Fruit fly (Drosophila melanogaster): ENCODE data around the gene CG5171.

Gene CG5171

DNA sequence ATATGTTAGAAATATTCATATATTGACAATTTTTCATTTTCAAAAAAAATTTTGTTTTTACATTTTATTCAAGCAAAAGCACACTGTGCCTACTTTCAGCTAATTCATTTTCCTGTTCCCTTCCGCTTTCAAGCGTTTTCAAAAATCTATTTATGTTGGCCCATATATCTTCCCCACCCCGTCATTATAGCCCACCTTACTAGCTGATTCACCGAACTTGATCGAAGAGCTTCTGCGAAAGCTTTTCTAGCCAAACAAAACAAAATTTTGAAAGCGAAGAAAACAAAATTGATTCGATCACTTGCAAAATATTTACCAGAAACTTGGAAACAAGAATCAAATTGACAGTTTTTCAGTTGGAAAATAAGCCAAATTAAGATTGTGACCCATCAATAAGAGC, at the start of gene CG5171:
Gene CG5171 (plus strand): TSS at position 311 of the 400 bp plus-strand sequence.
- TF ChIP-seq psq (GFP tag; optimal IDR thresholded peaks at IDR 0.05) (no peak), br (GFP tag; optimal IDR thresholded peaks at IDR 0.05) (no peak), brk (GFP tag; optimal IDR thresholded peaks at IDR 0.05) (no peak), sage (GFP tag; optimal IDR thresholded peaks at IDR 0.05) (no peak), dmrt93B (GFP tag; optimal IDR thresholded peaks at IDR 0.05) (no peak), foxo (GFP tag; optimal IDR thresholded peaks at IDR 0.05) (no peak), lola (GFP tag; optimal IDR thresholded peaks at IDR 0.05) (no peak), jim (GFP tag; optimal IDR thresholded peaks at IDR 0.05) (no peak), Myc (optimal IDR thresholded peaks at IDR 0.05) (no peak), N (GFP tag; optimal IDR thresholded peaks at IDR 0.05) (no peak), fru (GFP tag; optimal IDR thresholded peaks at IDR 0.05) (no peak), Dif (GFP tag; optimal IDR thresholded peaks at IDR 0.05; ENCODE audit: partially characterized antibody) (no peak), h (GFP tag; optimal IDR thresholded peaks at IDR 0.05) (no peak), rgr (GFP tag; optimal IDR thresholded peaks at IDR 0.05) (no peak), Hr78 (GFP tag; optimal IDR thresholded peaks at IDR 0.05) (no peak), Rel (GFP tag; optimal IDR thresholded peaks at IDR 0.05) (no peak), Rel (tag; optimal IDR thresholded peaks at IDR 0.05) (no peak), dl (GFP tag; optimal IDR thresholded peaks at IDR 0.05; ENCODE audit: insufficient read depth in 1 of 2, partially characterized antibody in 2 of 2) (no peak), Jra (GFP tag; optimal IDR thresholded peaks at IDR 0.05) (no peak)

DNA sequence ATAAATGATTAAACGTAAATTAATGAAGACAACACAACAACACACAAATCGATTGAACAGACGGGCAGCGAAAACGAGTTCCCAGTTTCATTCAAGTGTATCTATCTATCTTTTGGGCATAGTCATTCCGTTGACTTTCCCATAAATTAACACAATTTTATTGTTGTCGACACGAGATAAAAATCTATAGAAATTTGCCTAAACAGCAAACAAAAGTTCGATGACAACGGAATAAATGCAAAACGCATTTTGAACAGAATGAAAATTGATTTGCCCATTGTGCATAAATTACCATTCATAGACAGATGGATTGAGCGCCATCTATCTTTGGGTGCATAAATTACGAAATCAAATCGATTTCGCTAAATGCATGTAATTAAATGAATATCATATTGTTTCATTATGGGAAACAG, 48.4 kb upstream of the CG5171 start:
- TF ChIP-seq Hr83 (GFP tag; optimal IDR thresholded peaks at IDR 0.05; ENCODE audit: poor library complexity, severe bottlenecking) (no peak), CG32264 (GFP tag; optimal IDR thresholded peaks at IDR 0.05) (no peak), brk (GFP tag; optimal IDR thresholded peaks at IDR 0.05) (no peak), jim (GFP tag; optimal IDR thresholded peaks at IDR 0.05) (no peak), Dif (GFP tag; optimal IDR thresholded peaks at IDR 0.05; ENCODE audit: partially characterized antibody) (no peak), sv (GFP tag; optimal IDR thresholded peaks at IDR 0.05) (no peak), ey (GFP tag; optimal IDR thresholded peaks at IDR 0.05) (no peak), rgr (GFP tag; optimal IDR thresholded peaks at IDR 0.05) (no peak), Hnf4 (GFP tag; optimal IDR thresholded peaks at IDR 0.05) (no peak)

DNA sequence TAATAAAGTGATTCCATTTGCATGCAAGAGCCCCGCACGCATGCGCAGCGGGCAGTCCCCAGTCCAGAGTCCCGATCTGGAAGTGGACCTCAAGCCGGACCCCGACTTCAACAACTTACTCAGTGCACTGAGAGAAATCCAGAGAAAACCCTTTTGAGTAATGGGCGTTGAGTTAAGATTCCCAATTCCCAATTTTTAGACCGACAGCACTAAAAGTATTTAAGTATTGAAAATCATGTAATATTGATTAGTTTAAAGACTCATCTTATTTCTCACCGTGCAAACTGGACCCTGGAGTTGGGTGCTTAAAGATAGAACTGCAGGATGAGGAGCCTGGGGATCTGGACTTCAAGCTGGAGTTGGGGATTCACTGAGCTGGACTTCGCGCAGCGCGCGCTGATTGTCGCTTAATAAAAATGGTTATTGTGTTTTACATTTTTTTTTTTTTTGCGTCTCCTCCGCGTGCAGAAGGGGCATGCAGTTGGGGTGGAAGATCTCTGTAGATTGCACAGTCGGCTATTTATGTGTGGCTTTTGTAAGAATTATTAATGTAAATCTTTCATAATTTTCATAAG, 43.0 kb upstream of the CG5171 start:
- no peak for TF ChIP-seq Mio (GFP tag; optimal IDR thresholded peaks at IDR 0.05)
- TF ChIP-seq Hr78 (GFP tag; optimal IDR thresholded peaks at IDR 0.05) = no peak
- TF ChIP-seq psq (GFP tag; optimal IDR thresholded peaks at IDR 0.05) = peak; percentile 82
- peak; percentile 75 for TF ChIP-seq brk (GFP tag; optimal IDR thresholded peaks at IDR 0.05)
- no peak for TF ChIP-seq Dfd (GFP tag; optimal IDR thresholded peaks at IDR 0.05)
- peak; percentile 72 to 93 for TF ChIP-seq foxo (GFP tag; optimal IDR thresholded peaks at IDR 0.05)
- no peak for TF ChIP-seq Abd-B (GFP tag; optimal IDR thresholded peaks at IDR 0.05)
- peak; percentile 94 for TF ChIP-seq br (GFP tag; optimal IDR thresholded peaks at IDR 0.05)
- no peak for TF ChIP-seq jim (GFP tag; optimal IDR thresholded peaks at IDR 0.05)
- no peak for TF ChIP-seq N (GFP tag; optimal IDR thresholded peaks at IDR 0.05)
- TF ChIP-seq usp (GFP tag; optimal IDR thresholded peaks at IDR 0.05) = no peak
- TF ChIP-seq Vsx2 (GFP tag; optimal IDR thresholded peaks at IDR 0.05; ENCODE audit: partially characterized antibody) = no peak
- peak; percentile 90 for TF ChIP-seq woc (GFP tag; optimal IDR thresholded peaks at IDR 0.05)
- TF ChIP-seq fru (GFP tag; optimal IDR thresholded peaks at IDR 0.05) = peak; percentile 95
- peak; percentile 92 for TF ChIP-seq HLH106 (tag; optimal IDR thresholded peaks at IDR 0.05)
- peak; percentile 92 for TF ChIP-seq Hnf4 (GFP tag; optimal IDR thresholded peaks at IDR 0.05)
- peak; percentile 81 for TF ChIP-seq tai (GFP tag; optimal IDR thresholded peaks at IDR 0.05)
- peak; percentile 42 for TF ChIP-seq dsf (GFP tag; optimal IDR thresholded peaks at IDR 0.05; ENCODE audit: borderline replicate concordance)
- TF ChIP-seq Hr83 (GFP tag; optimal IDR thresholded peaks at IDR 0.05; ENCODE audit: poor library complexity, severe bottlenecking) = peak; percentile 7
- TF ChIP-seq CG32264 (GFP tag; optimal IDR thresholded peaks at IDR 0.05) = peak; percentile 85
- TF ChIP-seq pan (optimal IDR thresholded peaks at IDR 0.05) = no peak
- peak; percentile 79 for TF ChIP-seq Jra (GFP tag; optimal IDR thresholded peaks at IDR 0.05)
- TF ChIP-seq dmrt93B (GFP tag; optimal IDR thresholded peaks at IDR 0.05) = peak; percentile 76
- peak; percentile 44 for TF ChIP-seq CrebA (GFP tag; optimal IDR thresholded peaks at IDR 0.05; ENCODE audit: borderline replicate concordance)
- no peak for TF ChIP-seq sv (GFP tag; optimal IDR thresholded peaks at IDR 0.05)
- peak; percentile 90 for TF ChIP-seq OdsH (GFP tag; optimal IDR thresholded peaks at IDR 0.05)
- TF ChIP-seq Sp1 (GFP tag; optimal IDR thresholded peaks at IDR 0.05) = peak; percentile 89
- TF ChIP-seq sage (GFP tag; optimal IDR thresholded peaks at IDR 0.05) = peak; percentile 86
- TF ChIP-seq Rel (GFP tag; optimal IDR thresholded peaks at IDR 0.05) = peak; percentile 84
- TF ChIP-seq Rel (tag; optimal IDR thresholded peaks at IDR 0.05) = peak; percentile 80
- peak; percentile 92 for TF ChIP-seq rgr (GFP tag; optimal IDR thresholded peaks at IDR 0.05)
- peak; percentile 86 for TF ChIP-seq CG9705 (GFP tag; optimal IDR thresholded peaks at IDR 0.05)
- no peak for TF ChIP-seq lola (GFP tag; optimal IDR thresholded peaks at IDR 0.05)
- TF ChIP-seq Myc (optimal IDR thresholded peaks at IDR 0.05) = no peak
- no peak for TF ChIP-seq dl (GFP tag; optimal IDR thresholded peaks at IDR 0.05; ENCODE audit: insufficient read depth in 1 of 2, partially characterized antibody in 2 of 2)
- peak; percentile 93 for TF ChIP-seq ey (GFP tag; optimal IDR thresholded peaks at IDR 0.05)
- TF ChIP-seq Dif (GFP tag; optimal IDR thresholded peaks at IDR 0.05; ENCODE audit: partially characterized antibody) = no peak
- peak; percentile 96 for TF ChIP-seq h (GFP tag; optimal IDR thresholded peaks at IDR 0.05)
- TF ChIP-seq GATAd (GFP tag; optimal IDR thresholded peaks at IDR 0.05) = no peak
